Fruit fly (Drosophila melanogaster): ENCODE measurements around the gene CG15742.

Gene CG15742

DNA sequence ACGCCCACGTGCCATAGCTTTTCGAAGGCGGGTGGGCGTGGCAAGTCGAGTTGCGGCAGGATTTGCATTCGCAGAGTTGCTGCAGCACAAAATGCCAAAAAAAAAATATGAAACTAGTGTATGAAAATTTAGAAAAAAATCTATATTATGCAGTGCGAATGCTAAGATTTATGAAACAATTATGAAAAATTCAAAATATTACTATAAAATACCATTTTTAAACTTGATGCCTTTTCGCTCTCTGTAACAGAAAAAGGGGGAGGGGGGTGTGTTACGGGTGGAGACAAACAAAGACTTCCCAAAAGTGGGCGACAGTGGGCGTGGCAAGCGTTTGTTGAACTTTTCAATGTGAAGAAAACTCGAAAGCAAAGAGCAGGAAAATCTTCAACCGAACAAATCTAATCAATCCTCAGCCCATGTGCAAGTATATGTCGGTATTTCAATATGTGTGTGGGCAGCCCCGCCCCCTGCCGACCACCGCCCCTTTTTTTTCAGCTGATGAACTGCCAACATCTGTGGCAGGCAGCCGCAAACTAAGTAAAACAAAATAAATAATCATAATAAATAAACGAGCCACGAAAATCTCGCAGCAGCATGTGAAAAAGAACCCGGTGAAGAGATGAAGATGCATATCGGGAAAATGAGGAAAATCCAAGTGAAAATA, 8.4 kb downstream of the CG15742 start:
- TF ChIP-seq CrebA (GFP tag; optimal IDR thresholded peaks at IDR 0.05; ENCODE audit: borderline replicate concordance) (no peak), Dfd (GFP tag; optimal IDR thresholded peaks at IDR 0.05) (no peak), fru (GFP tag; optimal IDR thresholded peaks at IDR 0.05) (no peak), GATAd (GFP tag; optimal IDR thresholded peaks at IDR 0.05) (no peak), dl (GFP tag; optimal IDR thresholded peaks at IDR 0.05; ENCODE audit: insufficient read depth in 1 of 2, partially characterized antibody in 2 of 2) (no peak), woc (GFP tag; optimal IDR thresholded peaks at IDR 0.05) (no peak), Dif (GFP tag; optimal IDR thresholded peaks at IDR 0.05; ENCODE audit: partially characterized antibody) (no peak), rgr (GFP tag; optimal IDR thresholded peaks at IDR 0.05) (no peak), Hr78 (GFP tag; optimal IDR thresholded peaks at IDR 0.05) (no peak), foxo (GFP tag; optimal IDR thresholded peaks at IDR 0.05) (no peak), h (GFP tag; optimal IDR thresholded peaks at IDR 0.05) (no peak), br (GFP tag; optimal IDR thresholded peaks at IDR 0.05) (no peak), dsf (GFP tag; optimal IDR thresholded peaks at IDR 0.05; ENCODE audit: borderline replicate concordance) (no peak), HLH106 (tag; optimal IDR thresholded peaks at IDR 0.05) (no peak), Hr83 (GFP tag; optimal IDR thresholded peaks at IDR 0.05; ENCODE audit: poor library complexity, severe bottlenecking) (no peak), Myc (optimal IDR thresholded peaks at IDR 0.05) (no peak)

DNA sequence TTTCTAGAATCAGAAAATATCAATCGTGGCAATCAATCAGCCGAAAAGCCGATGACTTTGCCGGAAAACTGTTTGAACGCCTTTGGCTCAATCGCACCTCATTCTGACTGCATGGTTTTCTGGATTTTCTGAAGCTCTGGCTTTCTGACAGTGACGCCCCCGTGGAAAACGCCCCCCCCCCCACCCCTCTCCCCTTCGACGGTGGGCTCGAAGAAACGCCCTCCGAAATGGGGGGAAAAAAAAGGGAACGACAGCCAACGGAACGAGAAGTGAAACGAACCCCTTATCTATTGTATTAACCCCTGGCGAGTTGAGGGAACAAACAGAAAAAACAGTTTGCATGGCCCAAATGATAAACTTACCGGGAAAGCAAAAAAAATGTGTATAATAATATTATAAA, 9.8 kb downstream of the CG15742 start:
- TF ChIP-seq dl (GFP tag; optimal IDR thresholded peaks at IDR 0.05; ENCODE audit: insufficient read depth in 1 of 2, partially characterized antibody in 2 of 2) (no peak), Rel (GFP tag; optimal IDR thresholded peaks at IDR 0.05) (no peak), Rel (tag; optimal IDR thresholded peaks at IDR 0.05) (no peak), brk (GFP tag; optimal IDR thresholded peaks at IDR 0.05) (no peak), h (GFP tag; optimal IDR thresholded peaks at IDR 0.05) (no peak), OdsH (GFP tag; optimal IDR thresholded peaks at IDR 0.05) (no peak), CrebA (GFP tag; optimal IDR thresholded peaks at IDR 0.05; ENCODE audit: borderline replicate concordance) (no peak), Hr78 (GFP tag; optimal IDR thresholded peaks at IDR 0.05) (no peak), dsf (GFP tag; optimal IDR thresholded peaks at IDR 0.05; ENCODE audit: borderline replicate concordance) (no peak)

DNA sequence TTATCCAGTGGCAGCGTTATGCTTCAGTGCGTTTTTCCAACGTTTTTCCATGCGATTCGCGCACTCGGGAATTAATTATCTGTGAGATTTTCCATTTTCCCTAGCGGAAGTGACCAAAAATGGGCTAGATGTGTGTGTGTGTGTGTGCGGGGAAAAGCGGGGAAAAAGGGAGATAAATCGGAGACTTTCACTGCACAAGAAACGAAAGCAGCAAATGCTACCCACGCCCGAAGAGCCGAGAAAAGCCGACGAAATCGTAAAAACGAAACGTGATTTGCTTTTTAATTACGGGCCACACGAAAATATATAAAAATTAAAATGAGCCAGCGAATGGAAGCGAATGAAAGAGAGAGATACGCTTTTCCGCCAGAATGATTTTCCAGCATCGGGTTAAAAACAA, 10.5 kb downstream of the CG15742 start:
- TF ChIP-seq rgr (GFP tag; optimal IDR thresholded peaks at IDR 0.05) (no peak), Dfd (GFP tag; optimal IDR thresholded peaks at IDR 0.05) (no peak), brk (GFP tag; optimal IDR thresholded peaks at IDR 0.05) (no peak), CG9705 (GFP tag; optimal IDR thresholded peaks at IDR 0.05) (no peak)

DNA sequence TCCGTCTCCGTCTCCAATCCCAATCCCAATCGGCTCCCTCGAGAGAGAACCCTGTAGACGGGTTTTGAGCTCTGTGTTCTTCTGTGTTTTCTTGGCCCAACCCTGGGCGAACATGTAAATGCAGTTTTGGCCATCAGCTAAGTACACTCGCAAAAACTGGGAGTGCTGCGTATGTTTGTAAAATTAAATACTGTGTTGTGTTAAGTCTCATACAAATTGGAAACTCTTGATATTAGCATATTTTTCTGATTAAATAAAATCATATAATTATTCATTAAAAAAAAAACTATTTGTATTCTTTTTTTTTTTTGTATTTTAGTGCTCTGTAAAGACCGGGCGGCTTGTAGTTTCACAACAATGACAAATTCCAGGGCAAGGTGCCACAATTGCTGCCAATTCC, 12.5 kb downstream of the CG15742 start:
- TF ChIP-seq Jra (GFP tag; optimal IDR thresholded peaks at IDR 0.05) (no peak), rgr (GFP tag; optimal IDR thresholded peaks at IDR 0.05) (peak; percentile 58), jim (GFP tag; optimal IDR thresholded peaks at IDR 0.05) (no peak), Myc (optimal IDR thresholded peaks at IDR 0.05) (no peak), CG32264 (GFP tag; optimal IDR thresholded peaks at IDR 0.05) (no peak), woc (GFP tag; optimal IDR thresholded peaks at IDR 0.05) (peak; percentile 37), OdsH (GFP tag; optimal IDR thresholded peaks at IDR 0.05) (peak; percentile 60), Hnf4 (GFP tag; optimal IDR thresholded peaks at IDR 0.05) (no peak), Mio (GFP tag; optimal IDR thresholded peaks at IDR 0.05) (no peak), h (GFP tag; optimal IDR thresholded peaks at IDR 0.05) (peak; percentile 52), Rel (GFP tag; optimal IDR thresholded peaks at IDR 0.05) (peak; percentile 0), Rel (tag; optimal IDR thresholded peaks at IDR 0.05) (no peak), dl (GFP tag; optimal IDR thresholded peaks at IDR 0.05; ENCODE audit: insufficient read depth in 1 of 2, partially characterized antibody in 2 of 2) (no peak), lola (GFP tag; optimal IDR thresholded peaks at IDR 0.05) (no peak), foxo (GFP tag; optimal IDR thresholded peaks at IDR 0.05) (peak in 1 of 2 experiments; percentile 75), brk (GFP tag; optimal IDR thresholded peaks at IDR 0.05) (no peak), ey (GFP tag; optimal IDR thresholded peaks at IDR 0.05) (peak; percentile 27), Abd-B (GFP tag; optimal IDR thresholded peaks at IDR 0.05) (no peak), Vsx2 (GFP tag; optimal IDR thresholded peaks at IDR 0.05; ENCODE audit: partially characterized antibody) (no peak), sage (GFP tag; optimal IDR thresholded peaks at IDR 0.05) (no peak), Dfd (GFP tag; optimal IDR thresholded peaks at IDR 0.05) (no peak), tai (GFP tag; optimal IDR thresholded peaks at IDR 0.05) (no peak), psq (GFP tag; optimal IDR thresholded peaks at IDR 0.05) (peak; percentile 52), HLH106 (tag; optimal IDR thresholded peaks at IDR 0.05) (peak; percentile 2), br (GFP tag; optimal IDR thresholded peaks at IDR 0.05) (peak; percentile 9), CG9705 (GFP tag; optimal IDR thresholded peaks at IDR 0.05) (no peak), Sp1 (GFP tag; optimal IDR thresholded peaks at IDR 0.05) (peak; percentile 33), fru (GFP tag; optimal IDR thresholded peaks at IDR 0.05) (peak; percentile 64)
